Worm (Caenorhabditis elegans): ENCODE data around the gene Y54G2A.19.

The Y54G2A.19 gene

ce11 chrIV:2855056-2855752 is 39.3 kb downstream of the Y54G2A.19 start (continued):
- TF ChIP-seq tra-1 (GFP tag; IDR thresholded peaks at IDR 0.05) (peak; percentile 77), nhr-28 (tag; optimal IDR thresholded peaks at IDR 0.05) (peak; percentile 73), T20F7.1 (GFP tag; optimal IDR thresholded peaks at IDR 0.05) (no peak), madf-9 (GFP tag; conservative IDR thresholded peaks at IDR 0.05) (no peak), F26F4.8 (GFP tag; conservative IDR thresholded peaks at IDR 0.05) (no peak), lin-39 (tag; optimal IDR thresholded peaks at IDR 0.05) (no peak), zip-2 (tag; optimal IDR thresholded peaks at IDR 0.05) (no peak), F37D6.2 (tag; optimal IDR thresholded peaks at IDR 0.05) (no peak), hif-1 (tag; optimal IDR thresholded peaks at IDR 0.05) (no peak), snpc-1.2 (GFP tag; IDR thresholded peaks at IDR 0.05) (no peak), zfp-2 (tag; optimal IDR thresholded peaks at IDR 0.05) (no peak), D1046.2 (GFP tag; IDR thresholded peaks at IDR 0.05) (no peak), Y5F2A.4 (GFP tag; optimal IDR thresholded peaks at IDR 0.05) (no peak), php-3 (GFP tag; IDR thresholded peaks at IDR 0.05) (peak; percentile 100), ZK337.2 (GFP tag; IDR thresholded peaks at IDR 0.05) (no peak), ama-1 (optimal IDR thresholded peaks at IDR 0.05) (no peak), zip-11 (GFP tag; IDR thresholded peaks at IDR 0.05) (no peak), ceh-32 (tag; optimal IDR thresholded peaks at IDR 0.05; ENCODE audit: poor library complexity) (no peak), duxl-1 (tag; optimal IDR thresholded peaks at IDR 0.05; ENCODE audit: poor library complexity) (no peak), Y105C5A.15 (GFP tag; IDR thresholded peaks at IDR 0.05) (no peak), T26A8.4 (GFP tag; IDR thresholded peaks at IDR 0.05) (no peak), nhr-111 (GFP tag; optimal IDR thresholded peaks at IDR 0.05) (no peak), daf-16 (GFP tag; optimal IDR thresholded peaks at IDR 0.05) (peak in 1 of 2 experiments; percentile 39), daf-16 (tag; optimal IDR thresholded peaks at IDR 0.05) (peak; percentile 94), lin-1 (GFP tag; IDR thresholded peaks at IDR 0.05) (no peak), cey-2 (tag; optimal IDR thresholded peaks at IDR 0.05; ENCODE audit: borderline replicate concordance, insufficient read depth) (no peak), pha-4 (GFP tag; IDR thresholded peaks at IDR 0.05) (no peak), pha-4 (tag; optimal IDR thresholded peaks at IDR 0.05) (no peak), lin-13 (GFP tag; optimal IDR thresholded peaks at IDR 0.05) (no peak), daf-8 (GFP tag; IDR thresholded peaks at IDR 0.05) (no peak), F44E2.7 (GFP tag; IDR thresholded peaks at IDR 0.05) (no peak), nhr-11 (tag; optimal IDR thresholded peaks at IDR 0.05) (no peak), F49E8.2 (tag; optimal IDR thresholded peaks at IDR 0.05; ENCODE audit: borderline replicate concordance) (no peak), nhr-6 (tag; optimal IDR thresholded peaks at IDR 0.05) (no peak), jun-1 (tag; optimal IDR thresholded peaks at IDR 0.05) (no peak), nhr-102 (tag; optimal IDR thresholded peaks at IDR 0.05) (peak; percentile 46), saeg-2 (GFP tag; IDR thresholded peaks at IDR 0.05) (no peak), unc-39 (tag; optimal IDR thresholded peaks at IDR 0.05) (no peak), egl-27 (tag; optimal IDR thresholded peaks at IDR 0.05) (no peak), nhr-42 (GFP tag; IDR thresholded peaks at IDR 0.05) (no peak), mxl-2 (GFP tag; conservative IDR thresholded peaks at IDR 0.05) (no peak), nhr-237 (tag; optimal IDR thresholded peaks at IDR 0.05) (no peak), lim-7 (GFP tag; IDR thresholded peaks at IDR 0.05) (no peak), skn-1 (tag; optimal IDR thresholded peaks at IDR 0.05) (no peak), fkh-10 (GFP tag; optimal IDR thresholded peaks at IDR 0.05) (no peak), zag-1 (tag; optimal IDR thresholded peaks at IDR 0.05) (no peak), unc-62 (GFP tag; optimal IDR thresholded peaks at IDR 0.05 in 1 of 2) (no peak), unc-62 (tag; optimal IDR thresholded peaks at IDR 0.05) (no peak), ZK546.5 (tag; optimal IDR thresholded peaks at IDR 0.05) (no peak), fos-1 (tag; optimal IDR thresholded peaks at IDR 0.05) (no peak), dmd-6 (GFP tag; IDR thresholded peaks at IDR 0.05) (peak; percentile 85), attf-4 (tag; optimal IDR thresholded peaks at IDR 0.05) (no peak)

Measured in whole organism, L4 larva.